Fruit fly (Drosophila melanogaster) whole organism, embryonic: Measurements from ENCODE around the gene phr6-4.

Source experiments
- Adf1 ChIP-seq: fragments of 200-800 bp; sonication (Bioruptor generic); IDR thresholded peaks from 2 replicates; pipeline ENCODE4 v1.3.6; 2022; ENCODE audit warnings: missing biosample characterization, missing genetic modification characterization
- CG10321 ChIP-seq: fragments of 200-800 bp; sonication (Bioruptor generic); IDR thresholded peaks from 2 replicates; pipeline ENCODE4 v1.3.6; 2022; ENCODE audit warnings: missing biosample characterization, missing genetic modification characterization
- CG10959 ChIP-seq: fragments of 200-800 bp; sonication (Bioruptor generic); IDR thresholded peaks from 2 replicates; pipeline ENCODE4 v1.3.6; 2022; ENCODE audit warnings: missing biosample characterization, missing genetic modification characterization
- CG11504 ChIP-seq: fragments of 200-800 bp; sonication (Bioruptor generic); optimal IDR thresholded peaks from 3 replicates; lab custom pipeline; 2019; ENCODE audit warnings: missing biosample characterization, mild to moderate bottlenecking, missing genetic modification characterization, moderate library complexity
- CG12299 ChIP-seq: fragments of 200-800 bp; sonication (Bioruptor generic); optimal IDR thresholded peaks from 2 replicates; lab custom pipeline; 2018; ENCODE audit warnings: missing biosample characterization, mild to moderate bottlenecking, missing genetic modification characterization
- CG1233 ChIP-seq: fragments of 200-800 bp; sonication (Bioruptor generic); optimal IDR thresholded peaks from 4 replicates; lab custom pipeline; 2018; ENCODE audit warnings: missing biosample characterization, mild to moderate bottlenecking, missing genetic modification characterization
- CG12659 ChIP-seq: fragments of 200-800 bp; sonication (Bioruptor generic); optimal IDR thresholded peaks from 3 replicates; lab custom pipeline; 2017; ENCODE audit warnings: mild to moderate bottlenecking, missing biosample characterization, missing genetic modification reagents, missing genetic modification characterization
- CG13424 ChIP-seq: fragments of 200-800 bp; sonication (Bioruptor generic); optimal IDR thresholded peaks from 2 replicates; lab custom pipeline; 2019; ENCODE audit warnings: missing biosample characterization, mild to moderate bottlenecking, missing genetic modification characterization, moderate library complexity
- CG14667 ChIP-seq: fragments of 200-800 bp; sonication (Bioruptor generic); IDR thresholded peaks from 2 replicates; pipeline ENCODE4 v1.3.6; 2022; ENCODE audit warnings: missing biosample characterization, missing genetic modification characterization
- CG15011 ChIP-seq: fragments of 200-800 bp; sonication (Bioruptor generic); optimal IDR thresholded peaks from 3 replicates; lab custom pipeline; 2018; ENCODE audit warnings: missing biosample characterization, mild to moderate bottlenecking, missing genetic modification characterization
- CG15073 ChIP-seq: fragments of 200-800 bp; sonication (Bioruptor generic); optimal IDR thresholded peaks from 2 replicates; lab custom pipeline; 2016; ENCODE audit warnings: missing biosample characterization, missing genetic modification characterization
- CG15514 ChIP-seq: fragments of 200-800 bp; sonication (Bioruptor generic); optimal IDR thresholded peaks from 3 replicates; lab custom pipeline; 2017; ENCODE audit warnings: missing biosample characterization, missing genetic modification characterization, mild to moderate bottlenecking, moderate library complexity, missing genetic modification reagents
- CG1647 ChIP-seq: fragments of 200-800 bp; sonication (Bioruptor generic); optimal IDR thresholded peaks from 3 replicates; lab custom pipeline; 2016; ENCODE audit warnings: missing biosample characterization, missing genetic modification characterization
- CG16779 ChIP-seq: fragments of 200-800 bp; sonication (Bioruptor generic); IDR thresholded peaks from 2 replicates; pipeline ENCODE4 v1.3.6; 2022; ENCODE audit warnings: missing biosample characterization, missing genetic modification characterization
- CG1792 ChIP-seq: fragments of 200-800 bp; sonication (Bioruptor generic); optimal IDR thresholded peaks from 2 replicates; lab custom pipeline; 2016; ENCODE audit warnings: missing biosample characterization, missing genetic modification characterization
- CG2120 ChIP-seq: fragments of 200-800 bp; sonication (Bioruptor generic); optimal IDR thresholded peaks from 3 replicates; lab custom pipeline; 2016; ENCODE audit warnings: missing biosample characterization, missing genetic modification characterization
- CG31441 ChIP-seq: fragments of 200-800 bp; sonication (Bioruptor generic); IDR thresholded peaks from 2 replicates; pipeline ENCODE4 v1.3.6; 2022; ENCODE audit warnings: missing biosample characterization, missing genetic modification characterization
- CG3838 ChIP-seq: fragments of 200-800 bp; sonication (Bioruptor generic); optimal IDR thresholded peaks from 3 replicates; lab custom pipeline; 2016; ENCODE audit warnings: missing biosample characterization, missing genetic modification characterization
- CG4820 ChIP-seq: fragments of 200-800 bp; sonication (Bioruptor generic); optimal IDR thresholded peaks from 3 replicates; lab custom pipeline; 2016; ENCODE audit warnings: missing biosample characterization, missing genetic modification characterization
- CG5245 ChIP-seq: fragments of 200-800 bp; sonication (Bioruptor generic); optimal IDR thresholded peaks from 3 replicates; lab custom pipeline; 2016; ENCODE audit warnings: missing biosample characterization, missing genetic modification characterization
- CG6813 ChIP-seq: fragments of 200-800 bp; sonication (Bioruptor generic); optimal IDR thresholded peaks from 2 replicates; lab custom pipeline; 2017; ENCODE audit warnings: missing biosample characterization, missing genetic modification characterization, mild to moderate bottlenecking, moderate library complexity, missing genetic modification reagents
- D19A ChIP-seq: fragments of 200-800 bp; optimal IDR thresholded peaks from 3 replicates; lab custom pipeline; 2019; ENCODE audit warnings: missing biosample characterization, mild to moderate bottlenecking, missing genetic modification characterization, moderate library complexity
- Dek ChIP-seq: fragments of 200-800 bp; sonication (Bioruptor generic); optimal IDR thresholded peaks from 3 replicates; lab custom pipeline; 2019; ENCODE audit warnings: missing biosample characterization, mild to moderate bottlenecking, missing genetic modification characterization, moderate library complexity
- Dp ChIP-seq: fragments of 200-800 bp; sonication (Bioruptor generic); optimal IDR thresholded peaks from 2 replicates; lab custom pipeline; 2018; ENCODE audit warnings: missing biosample characterization, mild to moderate bottlenecking, missing genetic modification characterization, moderate library complexity
- Ets97D ChIP-seq: fragments of 200-800 bp; sonication (Bioruptor generic); optimal IDR thresholded peaks from 3 replicates; lab custom pipeline; 2016; ENCODE audit warnings: missing biosample characterization, missing genetic modification characterization
- Fer3 ChIP-seq: fragments of 200-800 bp; sonication (Bioruptor generic); optimal IDR thresholded peaks from 2 replicates; lab custom pipeline; 2018; ENCODE audit warnings: missing biosample characterization, mild to moderate bottlenecking, missing genetic modification characterization, moderate library complexity
- HLH54F ChIP-seq: fragments of 200-800 bp; sonication (Bioruptor generic); optimal IDR thresholded peaks from 3 replicates; lab custom pipeline; 2016; ENCODE audit warnings: missing biosample characterization, missing genetic modification characterization
- HLHmδ ChIP-seq: fragments of 200-800 bp; sonication (Bioruptor generic); optimal IDR thresholded peaks from 2 replicates; lab custom pipeline; 2018; ENCODE audit warnings: missing biosample characterization, mild to moderate bottlenecking, missing genetic modification characterization, moderate library complexity
- Hey ChIP-seq: fragments of 200-800 bp; sonication (Bioruptor generic); optimal IDR thresholded peaks from 3 replicates; lab custom pipeline; 2018; ENCODE audit warnings: missing biosample characterization, mild to moderate bottlenecking, missing genetic modification characterization
- Hr51 ChIP-seq, 2 experiments: fragments of 200-800 bp; sonication (Bioruptor generic); optimal IDR thresholded peaks; 2 replicates in 1 of 2; 3 replicates in 1 of 2; lab custom pipeline; 2016 to 2018; ENCODE audit warnings: missing biosample characterization in 2 of 2, missing genetic modification characterization in 2 of 2, mild to moderate bottlenecking in 1 of 2, moderate library complexity in 1 of 2
- Mad ChIP-seq: fragments of 200-800 bp; sonication (Bioruptor generic); optimal IDR thresholded peaks from 2 replicates; lab custom pipeline; 2016; ENCODE audit warnings: missing biosample characterization, missing genetic modification characterization
- Mes4 ChIP-seq: fragments of 200-800 bp; sonication (Bioruptor generic); optimal IDR thresholded peaks from 2 replicates; lab custom pipeline; 2016; ENCODE audit warnings: missing biosample characterization, missing genetic modification characterization
- Mrtf ChIP-seq: fragments of 200-800 bp; sonication (Bioruptor generic); IDR thresholded peaks from 3 replicates; pipeline ENCODE4 v1.3.6; 2022; ENCODE audit warnings: missing biosample characterization, missing genetic modification characterization
- Nf-YC ChIP-seq: fragments of 200-800 bp; optimal IDR thresholded peaks from 3 replicates; lab custom pipeline; 2019; ENCODE audit warnings: missing biosample characterization, mild to moderate bottlenecking, missing genetic modification characterization, moderate library complexity
- Rx ChIP-seq: fragments of 200-800 bp; sonication (Bioruptor generic); IDR thresholded peaks from 2 replicates; pipeline ENCODE4 v1.3.6; 2022; ENCODE audit warnings: missing biosample characterization, missing genetic modification characterization
- ato ChIP-seq: fragments of 200-800 bp; sonication (Bioruptor generic); IDR thresholded peaks from 2 replicates; pipeline ENCODE4 v1.3.6; 2022; ENCODE audit warnings: missing biosample characterization, missing genetic modification characterization; ENCODE audit not compliant: partially characterized antibody
- bowl ChIP-seq: fragments of 200-800 bp; sonication (Bioruptor generic); IDR thresholded peaks from 2 replicates; pipeline ENCODE4 v1.3.6; 2022; ENCODE audit warnings: missing biosample characterization, missing genetic modification characterization
- cato ChIP-seq: fragments of 200-800 bp; sonication (Bioruptor generic); optimal IDR thresholded peaks from 2 replicates; lab custom pipeline; 2016; ENCODE audit warnings: missing biosample characterization, missing genetic modification characterization, borderline replicate concordance
- chif ChIP-seq, 2 experiments: fragments of 200-800 bp; sonication (Bioruptor generic); optimal IDR thresholded peaks; 3 replicates each; lab custom pipeline; 2016; ENCODE audit warnings: missing biosample characterization in 2 of 2, missing genetic modification characterization in 2 of 2
- crp ChIP-seq, 2 experiments: fragments of 200-800 bp; sonication (Bioruptor generic); optimal IDR thresholded peaks; 2 replicates in 1 of 2; 3 replicates in 1 of 2; lab custom pipeline; 2017; ENCODE audit warnings: missing biosample characterization in 2 of 2, missing genetic modification characterization in 2 of 2, mild to moderate bottlenecking in 1 of 2, moderate library complexity in 1 of 2
- disco-r ChIP-seq: fragments of 200-800 bp; sonication (Bioruptor generic); optimal IDR thresholded peaks from 2 replicates; lab custom pipeline; 2016; ENCODE audit warnings: missing biosample characterization, missing genetic modification characterization
- gce ChIP-seq: fragments of 200-800 bp; sonication (Bioruptor generic); IDR thresholded peaks from 3 replicates; pipeline ENCODE4 v1.3.6; 2022; ENCODE audit warnings: missing biosample characterization, missing genetic modification characterization
- gsb ChIP-seq: fragments of 200-800 bp; sonication (Bioruptor generic); IDR thresholded peaks from 2 replicates; pipeline ENCODE4 v1.3.6; 2022; ENCODE audit warnings: missing biosample characterization, missing genetic modification characterization
- hkb ChIP-seq, 2 experiments: fragments of 200-800 bp in 1 of 2; fragments of >200 bp in 1 of 2; sonication (Bioruptor generic) in 1 of 2; IDR thresholded peaks in 1 of 2; optimal IDR thresholded peaks in 1 of 2; 2 replicates each; pipeline versions ENCODE4 v1.3.6 to Lab custom; 2017 to 2022; ENCODE audit warnings: missing biosample characterization in 1 of 2, missing genetic modification characterization in 1 of 2
- jumu ChIP-seq: fragments of 200-800 bp; sonication (Bioruptor generic); optimal IDR thresholded peaks from 3 replicates; lab custom pipeline; 2016; ENCODE audit warnings: missing biosample characterization, missing genetic modification characterization
- prd ChIP-seq, 3 experiments: fragments of >200 bp in 2 of 3; fragments of 200-800 bp in 1 of 3; sonication (Bioruptor generic) in 1 of 3; optimal IDR thresholded peaks in 2 of 3; IDR thresholded peaks in 1 of 3; 2 replicates in 2 of 3; 3 replicates in 1 of 3; pipeline versions ENCODE4 v1.3.6 to Lab custom; 2017 to 2022; ENCODE audit warnings: missing biosample characterization in 1 of 3, missing genetic modification characterization in 1 of 3
- ranshi ChIP-seq: fragments of 200-800 bp; sonication (Bioruptor generic); IDR thresholded peaks from 2 replicates; pipeline ENCODE4 v1.3.6; 2022; ENCODE audit warnings: missing biosample characterization, missing genetic modification characterization
- tio ChIP-seq: fragments of 200-800 bp; sonication (Bioruptor generic); optimal IDR thresholded peaks from 2 replicates; lab custom pipeline; 2017; ENCODE audit warnings: missing biosample characterization, missing genetic modification characterization, inconsistent platforms
- unc-4 ChIP-seq: fragments of 200-800 bp; sonication (Bioruptor generic); IDR thresholded peaks from 2 replicates; pipeline ENCODE4 v1.3.6; 2022; ENCODE audit warnings: missing biosample characterization, missing genetic modification characterization; ENCODE audit not compliant: partially characterized antibody
- zen2 ChIP-seq: fragments of 200-800 bp; sonication (Bioruptor generic); IDR thresholded peaks from 3 replicates; pipeline ENCODE4 v1.3.6; 2022; ENCODE audit warnings: missing biosample characterization, missing genetic modification characterization; ENCODE audit not compliant: partially characterized antibody

The phr6-4 gene

DNA sequence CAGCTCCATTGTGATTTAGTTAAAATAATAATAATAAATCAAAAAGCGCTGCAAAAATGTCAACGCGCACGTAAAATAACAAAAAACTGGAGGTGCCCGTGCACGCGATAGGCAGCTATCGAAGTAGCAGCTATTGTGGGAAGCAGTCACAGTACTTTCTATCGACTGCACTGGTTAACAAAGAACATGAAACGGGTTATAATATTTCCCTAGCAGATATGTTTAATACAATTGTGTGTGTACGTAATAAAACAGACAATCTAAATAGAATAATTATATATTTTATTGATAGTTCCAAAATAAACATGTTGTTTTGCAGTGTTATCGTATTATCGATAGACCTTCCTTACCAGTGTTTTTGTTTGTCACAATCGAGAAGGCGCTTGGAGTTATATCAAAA is 30.3 kb upstream of the phr6-4 start, which contains the start of the genes CG31678 and IKKepsilon (continued):
- peak in 1 of 2 experiments; percentile 2 for TF ChIP-seq Hr51 (GFP tag; optimal IDR thresholded peaks at IDR 0.05; lab: Kevin White, UChicago)
- no peak for TF ChIP-seq CG10959 (GFP tag; lab: Robert Waterston, UW)
- TF ChIP-seq gce, result no peak
- no peak for TF ChIP-seq CG4820 (GFP tag; lab: Kevin White, UChicago)
- no peak for TF ChIP-seq CG10321 (GFP tag; lab: Robert Waterston, UW)
- no peak for TF ChIP-seq CG15073 (GFP tag; lab: Kevin White, UChicago)
- TF ChIP-seq D19A, result no peak
- TF ChIP-seq hkb (optimal IDR thresholded peaks at IDR 0.05; lab: Kevin White, UChicago), result no peak
- TF ChIP-seq hkb (GFP tag; IDR thresholded peaks at IDR 0.05; lab: Robert Waterston, UW), result no peak
- no peak for TF ChIP-seq jumu (GFP tag; lab: Kevin White, UChicago)
- no peak for TF ChIP-seq Mes4
- peak; percentile 21 for TF ChIP-seq CG12299
- no peak for TF ChIP-seq cato
- no peak for TF ChIP-seq gsb
- TF ChIP-seq crp (GFP tag; optimal IDR thresholded peaks at IDR 0.05; lab: Kevin White, UChicago), result peak in 1 of 2 experiments; percentile 23
- no peak for TF ChIP-seq prd (optimal IDR thresholded peaks at IDR 0.05; lab: Kevin White, UChicago)
- TF ChIP-seq prd (GFP tag; IDR thresholded peaks at IDR 0.05; lab: Robert Waterston, UW), result peak; percentile 28; the same call in 1 of the 3 replicates
- no peak for TF ChIP-seq Adf1 (GFP tag; lab: Robert Waterston, UW)
- TF ChIP-seq HLHmδ, result no peak
- no peak for TF ChIP-seq CG1792 (GFP tag; lab: Kevin White, UChicago)
- no peak for TF ChIP-seq CG15011 (GFP tag; lab: Kevin White, UChicago)
- no peak for TF ChIP-seq disco-r (GFP tag; lab: Kevin White, UChicago)
- peak; percentile 89 for TF ChIP-seq unc-4 (GFP tag; lab: Robert Waterston, UW)
- TF ChIP-seq CG6813 (GFP tag; lab: Kevin White, UChicago), result no peak
- peak; percentile 83 for TF ChIP-seq ato
- no peak for TF ChIP-seq CG3838 (GFP tag; lab: Kevin White, UChicago)
- no peak for TF ChIP-seq HLH54F (GFP tag; lab: Kevin White, UChicago)
- no peak for TF ChIP-seq chif (GFP tag; optimal IDR thresholded peaks at IDR 0.05; lab: Kevin White, UChicago)
- TF ChIP-seq CG2120 (GFP tag; lab: Kevin White, UChicago), result peak; percentile 60
- TF ChIP-seq CG11504 (tag; lab: Kevin White, UChicago), result no peak
- TF ChIP-seq Dek (tag; lab: Kevin White, UChicago), result no peak
- TF ChIP-seq CG1233, result no peak
- peak; percentile 69 for TF ChIP-seq CG12659
- TF ChIP-seq Hey (tag; lab: Kevin White, UChicago), result no peak
- TF ChIP-seq CG14667, result no peak
- TF ChIP-seq CG16779 (GFP tag; lab: Robert Waterston, UW), result no peak
- peak; percentile 86 for TF ChIP-seq CG31441 (GFP tag; lab: Robert Waterston, UW)
- no peak for TF ChIP-seq tio (GFP tag; lab: Kevin White, UChicago)
- TF ChIP-seq Dp (GFP tag; lab: Kevin White, UChicago), result peak; percentile 29
- 0 out of 2 replicates have a peak, but pooled peaks have one; percentile 23 for TF ChIP-seq ranshi (GFP tag; lab: Robert Waterston, UW)
- no peak for TF ChIP-seq CG1647 (GFP tag; lab: Kevin White, UChicago)
- no peak for TF ChIP-seq Nf-YC (tag; lab: Kevin White, UChicago)
- no peak for TF ChIP-seq CG5245 (GFP tag; lab: Kevin White, UChicago)
- TF ChIP-seq bowl, result no peak
- TF ChIP-seq CG15514 (GFP tag; lab: Kevin White, UChicago), result peak; percentile 58
- no peak for TF ChIP-seq Rx (GFP tag; lab: Robert Waterston, UW)
- peak; percentile 89 for TF ChIP-seq zen2 (GFP tag; lab: Robert Waterston, UW)
- TF ChIP-seq CG13424 (tag; lab: Kevin White, UChicago), result peak; percentile 33
- TF ChIP-seq Mad (GFP tag; lab: Kevin White, UChicago), result peak; percentile 36
- TF ChIP-seq Mrtf (GFP tag; lab: Robert Waterston, UW), result no peak
- TF ChIP-seq Fer3 (tag; lab: Kevin White, UChicago), result no peak
- peak; percentile 26 for TF ChIP-seq Ets97D (GFP tag; lab: Kevin White, UChicago)
